Worm (Caenorhabditis elegans) whole organism, early embryonic: Measurements from ENCODE around the gene T24C4.10.

ENCODE experiments used
- B0310.2 ChIP-seq: sonication (generic microtip); optimal IDR thresholded peaks from 2 replicates; lab custom pipeline; 2016; ENCODE audit warnings: mild to moderate bottlenecking, missing genetic modification characterization, missing compliant biosample characterization
- aly-1 ChIP-seq: sonication (generic microtip); optimal IDR thresholded peaks from 2 replicates; lab custom pipeline; 2016; ENCODE audit warnings: missing genetic modification characterization, missing compliant biosample characterization
- ama-1 ChIP-seq: fragments of 150-350 bp; optimal IDR thresholded peaks from 2 replicates; lab custom pipeline; 2014
- ceh-13 ChIP-seq: fragments of 200-800 bp; sonication (Bioruptor generic); optimal IDR thresholded peaks from 2 replicates; lab custom pipeline; 2018; ENCODE audit warnings: mild to moderate bottlenecking, missing genetic modification characterization, missing compliant biosample characterization
- ceh-36 ChIP-seq: sonication (generic microtip); optimal IDR thresholded peaks from 2 replicates; lab custom pipeline; 2016; ENCODE audit warnings: missing genetic modification characterization, inconsistent platforms, missing compliant biosample characterization
- flt-1 ChIP-seq: fragments of 200-800 bp; sonication (Bioruptor generic); IDR thresholded peaks from 2 replicates; pipeline ENCODE4 v1.3.6; 2022; ENCODE audit warnings: missing genetic modification characterization, missing compliant biosample characterization
- hmbx-1 ChIP-seq: sonication (generic microtip); optimal IDR thresholded peaks from 2 replicates; lab custom pipeline; 2016; ENCODE audit warnings: mild to moderate bottlenecking, missing genetic modification characterization, missing compliant biosample characterization
- hmg-4 ChIP-seq: fragments of 200-800 bp; sonication (Bioruptor generic); optimal IDR thresholded peaks from 2 replicates; lab custom pipeline; 2018; ENCODE audit warnings: mild to moderate bottlenecking, missing genetic modification characterization, missing compliant biosample characterization
- sea-1 ChIP-seq: fragments of 200-800 bp; sonication (Bioruptor generic); conservative IDR thresholded peaks from 2 replicates; pipeline ENCODE4 v1.3.6; 2022; ENCODE audit warnings: missing genetic modification characterization, missing compliant biosample characterization
- tbx-11 ChIP-seq: fragments of 200-800 bp; sonication (Bioruptor generic); IDR thresholded peaks from 2 replicates; pipeline ENCODE4 v1.3.6; 2022; ENCODE audit warnings: missing genetic modification characterization, missing compliant biosample characterization
- tra-4 ChIP-seq: sonication (generic microtip); optimal IDR thresholded peaks from 2 replicates; lab custom pipeline; 2017; ENCODE audit warnings: missing genetic modification characterization, missing compliant biosample characterization

DNA sequence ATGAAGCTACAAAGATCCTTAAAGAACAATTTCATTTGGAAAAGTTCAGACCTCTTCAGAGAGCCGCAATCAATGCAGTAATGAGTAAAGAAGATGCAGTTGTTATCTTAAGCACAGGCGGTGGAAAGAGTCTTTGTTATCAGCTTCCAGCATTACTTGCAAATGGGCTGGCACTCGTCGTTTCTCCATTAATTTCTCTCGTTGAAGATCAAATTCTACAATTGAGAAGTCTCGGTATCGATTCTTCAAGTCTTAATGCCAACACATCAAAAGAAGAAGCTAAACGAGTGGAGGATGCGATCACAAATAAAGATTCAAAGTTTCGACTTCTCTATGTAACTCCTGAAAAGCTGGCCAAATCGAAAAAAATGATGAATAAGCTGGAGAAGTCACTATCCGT, 34.1 kb downstream of the T24C4.10 start:
- TF ChIP-seq sea-1 (GFP tag; lab: Robert Waterston, UW) (no peak), ama-1 (lab: Kevin White, UChicago) (no peak), flt-1 (GFP tag; lab: Robert Waterston, UW) (no peak), tra-4 (no peak), tbx-11 (GFP tag; lab: Robert Waterston, UW) (no peak), hmg-4 (GFP tag; lab: Kevin White, UChicago) (no peak), B0310.2 (tag; lab: Kevin White, UChicago) (no peak), ceh-13 (no peak), hmbx-1 (no peak), ceh-36 (tag; lab: Kevin White, UChicago) (no peak), aly-1 (tag; lab: Kevin White, UChicago) (no peak)
